Fruit fly (Drosophila melanogaster) whole organism, adult: Measurements from ENCODE around the gene CG42581.

ENCODE experiments used
- CG11617 ChIP-seq: fragments of 200-800 bp; sonication (Bioruptor generic); optimal IDR thresholded peaks from 2 replicates; lab custom pipeline; 2017; ENCODE audit warnings: mild to moderate bottlenecking, missing biosample characterization, missing genetic modification reagents, missing genetic modification characterization
- CG1620 ChIP-seq: fragments of 200-800 bp; sonication (Bioruptor generic); optimal IDR thresholded peaks from 2 replicates; lab custom pipeline; 2016; ENCODE audit warnings: missing biosample characterization, missing genetic modification characterization
- CG33017 ChIP-seq: fragments of 200-800 bp; sonication (Bioruptor generic); optimal IDR thresholded peaks from 2 replicates; lab custom pipeline; 2018; ENCODE audit warnings: missing biosample characterization, mild to moderate bottlenecking, missing genetic modification characterization, moderate library complexity
- CG5204 ChIP-seq: fragments of 200-800 bp; sonication (Bioruptor generic); optimal IDR thresholded peaks from 2 replicates; lab custom pipeline; 2016; ENCODE audit warnings: missing biosample characterization, missing genetic modification characterization
- Mnt ChIP-seq: fragments of 200-800 bp; sonication (Bioruptor generic); optimal IDR thresholded peaks from 2 replicates; lab custom pipeline; 2016; ENCODE audit warnings: missing biosample characterization, mild to moderate bottlenecking, missing genetic modification characterization
- bab1 ChIP-seq: fragments of 200-800 bp; sonication (Bioruptor generic); optimal IDR thresholded peaks from 3 replicates; lab custom pipeline; 2019; ENCODE audit warnings: missing biosample characterization, mild to moderate bottlenecking, missing genetic modification characterization, moderate library complexity
- cic ChIP-seq: fragments of 200-800 bp; sonication (Bioruptor generic); optimal IDR thresholded peaks from 2 replicates; lab custom pipeline; 2017; ENCODE audit warnings: missing biosample characterization, mild to moderate bottlenecking, missing genetic modification characterization, moderate library complexity
- cnc ChIP-seq, 2 experiments: fragments of >200 bp; optimal IDR thresholded peaks; 2 replicates each; lab custom pipeline; 2017
- kay ChIP-seq: fragments of 200-800 bp; sonication (Bioruptor generic); peaks from one replicate; lab custom pipeline; 2016; ENCODE audit warnings: missing biosample characterization, missing genetic modification characterization, borderline replicate concordance
- ovo ChIP-seq: fragments of 200-800 bp; sonication (Bioruptor generic); optimal IDR thresholded peaks from 2 replicates; lab custom pipeline; 2016; ENCODE audit warnings: missing biosample characterization, missing genetic modification characterization
- pad ChIP-seq: fragments of 200-800 bp; sonication (Bioruptor generic); optimal IDR thresholded peaks from 3 replicates; lab custom pipeline; 2017; ENCODE audit warnings: missing biosample characterization, missing genetic modification characterization, mild to moderate bottlenecking, moderate library complexity, missing genetic modification reagents
- tj ChIP-seq: fragments of 200-800 bp; sonication (Bioruptor generic); optimal IDR thresholded peaks from 3 replicates; lab custom pipeline; 2017; ENCODE audit warnings: missing biosample characterization, mild to moderate bottlenecking, missing genetic modification characterization, moderate library complexity
- toe ChIP-seq: fragments of 200-800 bp; sonication (Bioruptor generic); optimal IDR thresholded peaks from 2 replicates; lab custom pipeline; 2016; ENCODE audit warnings: missing biosample characterization, missing genetic modification characterization

- TF ChIP-seq CG33017 (tag; lab: Kevin White, UChicago), result no peak
- TF ChIP-seq CG11617 (GFP tag; lab: Kevin White, UChicago), result no peak
- no peak for TF ChIP-seq cnc (optimal IDR thresholded peaks at IDR 0.05; lab: Kevin White, UChicago)
- TF ChIP-seq tj (GFP tag; lab: Kevin White, UChicago), result no peak
- no peak for TF ChIP-seq bab1 (GFP tag; lab: Kevin White, UChicago)
- TF ChIP-seq pad (GFP tag; lab: Kevin White, UChicago), result no peak
- TF ChIP-seq toe (GFP tag; lab: Kevin White, UChicago), result no peak
- no peak for TF ChIP-seq CG5204 (GFP tag; lab: Kevin White, UChicago)
- TF ChIP-seq Mnt (GFP tag; lab: Kevin White, UChicago), result no peak
- TF ChIP-seq kay (GFP tag; lab: Kevin White, UChicago), result no peak
- no peak for TF ChIP-seq ovo (GFP tag; lab: Kevin White, UChicago)
- no peak for TF ChIP-seq cic (GFP tag; lab: Kevin White, UChicago)
- TF ChIP-seq CG1620 (GFP tag; lab: Kevin White, UChicago), result no peak
These were observed 4.0 kb downstream of the CG42581 start, which contains the start of gene fd19B for dm6 chrX:20092308-20092707.
